Worm (Caenorhabditis elegans) whole organism, mixed stage, embryonic: ENCODE results near the gene lat-1.

Source experiments
- M03D4.4 ChIP-seq: sonication (generic microtip); optimal IDR thresholded peaks from 2 replicates; lab custom pipeline; 2017; ENCODE audit warnings: mild to moderate bottlenecking, missing genetic modification characterization, missing compliant biosample characterization
- bed-3 ChIP-seq: fragments of 200-800 bp; sonication (Bioruptor generic); optimal IDR thresholded peaks from 3 replicates; lab custom pipeline; 2018; ENCODE audit warnings: mild to moderate bottlenecking, missing genetic modification characterization, moderate library complexity, missing compliant biosample characterization
- ceh-39 ChIP-seq: fragments of 150-350 bp; optimal IDR thresholded peaks from 2 replicates; lab custom pipeline; 2014; ENCODE audit warnings: missing biosample characterization, missing genetic modification characterization
- ceh-43 ChIP-seq: fragments of 200-800 bp; sonication (Bioruptor generic); optimal IDR thresholded peaks from 2 replicates; lab custom pipeline; 2018; ENCODE audit warnings: mild to moderate bottlenecking, missing genetic modification characterization, moderate library complexity, missing compliant biosample characterization
- ceh-83 ChIP-seq: fragments of 200-800 bp; sonication (Bioruptor generic); optimal IDR thresholded peaks from 2 replicates; lab custom pipeline; 2018; ENCODE audit warnings: mild to moderate bottlenecking, missing genetic modification characterization, missing compliant biosample characterization
- ces-1 ChIP-seq: fragments of 150-350 bp; optimal IDR thresholded peaks from 2 replicates; lab custom pipeline; 2014; ENCODE audit warnings: missing biosample characterization, missing genetic modification reagents, missing genetic modification characterization
- cnd-1 ChIP-seq: fragments of 200-800 bp; sonication (Bioruptor generic); optimal IDR thresholded peaks from 2 replicates; lab custom pipeline; 2018; ENCODE audit warnings: mild to moderate bottlenecking, missing genetic modification characterization, missing compliant biosample characterization
- drap-1 ChIP-seq: fragments of 200-800 bp; sonication (Bioruptor generic); optimal IDR thresholded peaks from 3 replicates; lab custom pipeline; 2018; ENCODE audit warnings: mild to moderate bottlenecking, missing genetic modification characterization, missing compliant biosample characterization
- elt-1 ChIP-seq: sonication (generic microtip); optimal IDR thresholded peaks from 2 replicates; lab custom pipeline; 2017; ENCODE audit warnings: missing genetic modification characterization, mild to moderate bottlenecking, missing compliant biosample characterization, antibody characterized with exemption, moderate library complexity, borderline replicate concordance; ENCODE audit not compliant: insufficient read depth
- elt-3 ChIP-seq: fragments of 150-350 bp; optimal IDR thresholded peaks from 2 replicates; lab custom pipeline; 2014; ENCODE audit warnings: missing biosample characterization, missing genetic modification characterization
- flh-1 ChIP-seq: fragments of 200-800 bp; sonication (Bioruptor generic); optimal IDR thresholded peaks from 2 replicates; lab custom pipeline; 2018; ENCODE audit warnings: mild to moderate bottlenecking, missing genetic modification characterization, moderate library complexity, missing compliant biosample characterization
- ham-2 ChIP-seq: fragments of 200-800 bp; sonication (Bioruptor generic); optimal IDR thresholded peaks from 2 replicates; lab custom pipeline; 2018; ENCODE audit warnings: mild to moderate bottlenecking, missing genetic modification characterization, missing compliant biosample characterization
- hlh-1 ChIP-seq: fragments of 150-350 bp; optimal IDR thresholded peaks from 2 replicates; lab custom pipeline; 2014; ENCODE audit warnings: missing biosample characterization, missing genetic modification reagents, missing genetic modification characterization
- lin-13 ChIP-seq: fragments of 150-350 bp; optimal IDR thresholded peaks from 2 replicates; lab custom pipeline; 2014; ENCODE audit warnings: missing biosample characterization, missing genetic modification characterization
- lin-32 ChIP-seq: fragments of 200-800 bp; sonication (Bioruptor generic); optimal IDR thresholded peaks from 2 replicates; lab custom pipeline; 2018; ENCODE audit warnings: mild to moderate bottlenecking, missing genetic modification characterization, missing compliant biosample characterization
- lsy-2 ChIP-seq: fragments of 150-350 bp; optimal IDR thresholded peaks from 2 replicates; lab custom pipeline; 2014; ENCODE audit warnings: missing biosample characterization, missing genetic modification characterization
- mep-1 ChIP-seq: fragments of 150-350 bp; optimal IDR thresholded peaks from 2 replicates; lab custom pipeline; 2017; ENCODE audit warnings: missing biosample characterization, missing genetic modification reagents, missing genetic modification characterization, inconsistent platforms
- mls-2 ChIP-seq: sonication (generic microtip); optimal IDR thresholded peaks from 2 replicates; lab custom pipeline; 2016; ENCODE audit warnings: mild to moderate bottlenecking, missing genetic modification characterization, moderate library complexity, missing compliant biosample characterization
- nhr-12 ChIP-seq: fragments of 150-350 bp; optimal IDR thresholded peaks from 2 replicates; lab custom pipeline; 2014; ENCODE audit warnings: missing biosample characterization, missing genetic modification characterization
- nhr-237 ChIP-seq: fragments of 150-350 bp; optimal IDR thresholded peaks from 2 replicates; lab custom pipeline; 2014; ENCODE audit warnings: missing biosample characterization, missing genetic modification characterization
- nhr-28 ChIP-seq: fragments of 150-350 bp; optimal IDR thresholded peaks from 2 replicates; lab custom pipeline; 2014; ENCODE audit warnings: missing biosample characterization, missing genetic modification characterization
- nhr-76 ChIP-seq: sonication (generic microtip); optimal IDR thresholded peaks from 2 replicates; lab custom pipeline; 2017; ENCODE audit warnings: missing biosample characterization, missing genetic modification characterization
- pha-4 ChIP-seq: fragments of 150-350 bp; optimal IDR thresholded peaks from 2 replicates; lab custom pipeline; 2018; ENCODE audit warnings: missing biosample characterization, missing genetic modification reagents, missing genetic modification characterization
- sem-2 ChIP-seq: fragments of 200-800 bp; sonication (Bioruptor generic); optimal IDR thresholded peaks from 2 replicates; lab custom pipeline; 2018; ENCODE audit warnings: mild to moderate bottlenecking, missing genetic modification characterization, missing compliant biosample characterization
- sptf-1 ChIP-seq: sonication (generic microtip); optimal IDR thresholded peaks from 2 replicates; lab custom pipeline; 2017; ENCODE audit warnings: mild to moderate bottlenecking, missing genetic modification characterization, moderate library complexity, missing compliant biosample characterization
- tbx-8 ChIP-seq: fragments of 200-800 bp; sonication (Bioruptor generic); optimal IDR thresholded peaks from 2 replicates; lab custom pipeline; 2018; ENCODE audit warnings: mild to moderate bottlenecking, missing genetic modification characterization, moderate library complexity, missing compliant biosample characterization
- unc-39 ChIP-seq: fragments of 150-350 bp; optimal IDR thresholded peaks from 2 replicates; lab custom pipeline; 2014; ENCODE audit warnings: missing biosample characterization, missing genetic modification characterization
- unc-62 ChIP-seq: fragments of 150-350 bp; optimal IDR thresholded peaks from 2 replicates; lab custom pipeline; 2014; ENCODE audit warnings: missing biosample characterization, missing genetic modification reagents, missing genetic modification characterization
- zip-8 ChIP-seq: fragments of 150-350 bp; optimal IDR thresholded peaks from 2 replicates; lab custom pipeline; 2014; ENCODE audit warnings: missing biosample characterization, missing genetic modification characterization
- ztf-11 ChIP-seq: fragments of 150-350 bp; optimal IDR thresholded peaks from 2 replicates; lab custom pipeline; 2014; ENCODE audit warnings: missing biosample characterization, missing genetic modification characterization

lat-1 gene

ce11 chrII:8917339-8917738 is 20.7 kb downstream of the lat-1 start:
- no peak for TF ChIP-seq drap-1
- TF ChIP-seq lin-32 (GFP tag; lab: Kevin White, UChicago): no peak
- TF ChIP-seq ceh-83 (GFP tag; lab: Kevin White, UChicago): no peak
- TF ChIP-seq hlh-1 (tag; lab: Kevin White, UChicago): no peak
- TF ChIP-seq nhr-76 (tag; lab: Kevin White, UChicago): no peak
- TF ChIP-seq bed-3 (GFP tag; lab: Kevin White, UChicago): no peak
- TF ChIP-seq ceh-43 (GFP tag; lab: Kevin White, UChicago): no peak

ce11 chrII:8920315-8920714 is 23.7 kb downstream of the lat-1 start:
- no peak for TF ChIP-seq ceh-39 (tag; lab: Kevin White, UChicago)
- no peak for TF ChIP-seq bed-3 (GFP tag; lab: Kevin White, UChicago)
- no peak for TF ChIP-seq M03D4.4 (tag; lab: Kevin White, UChicago)
- no peak for TF ChIP-seq zip-8 (tag; lab: Kevin White, UChicago)
- no peak for TF ChIP-seq nhr-76 (tag; lab: Kevin White, UChicago)
- TF ChIP-seq nhr-237 (tag; lab: Kevin White, UChicago): no peak
- no peak for TF ChIP-seq ham-2
- no peak for TF ChIP-seq nhr-28 (tag; lab: Kevin White, UChicago)
- no peak for TF ChIP-seq ceh-43 (GFP tag; lab: Kevin White, UChicago)
- no peak for TF ChIP-seq unc-62 (GFP tag; lab: Kevin White, UChicago)

ce11 chrII:8920955-8921354 is 24.3 kb downstream of the lat-1 start:
- no peak for TF ChIP-seq cnd-1 (tag; lab: Kevin White, UChicago)
- TF ChIP-seq ces-1 (GFP tag; lab: Kevin White, UChicago): peak; percentile 77

ce11 chrII:8921456-8921855 is 24.8 kb downstream of the lat-1 start:
- TF ChIP-seq lin-32 (GFP tag; lab: Kevin White, UChicago): no peak
- TF ChIP-seq lsy-2 (tag; lab: Kevin White, UChicago): no peak
- no peak for TF ChIP-seq ham-2
- no peak for TF ChIP-seq unc-39 (tag; lab: Kevin White, UChicago)
- TF ChIP-seq sem-2 (GFP tag; lab: Kevin White, UChicago): no peak
- no peak for TF ChIP-seq flh-1 (GFP tag; lab: Kevin White, UChicago)
- no peak for TF ChIP-seq M03D4.4 (tag; lab: Kevin White, UChicago)
- TF ChIP-seq zip-8 (tag; lab: Kevin White, UChicago): no peak
- TF ChIP-seq elt-3 (tag; lab: Kevin White, UChicago): no peak
- TF ChIP-seq ceh-83 (GFP tag; lab: Kevin White, UChicago): no peak
- TF ChIP-seq nhr-237 (tag; lab: Kevin White, UChicago): no peak
- no peak for TF ChIP-seq nhr-12 (tag; lab: Kevin White, UChicago)
- TF ChIP-seq ceh-43 (GFP tag; lab: Kevin White, UChicago): no peak
- no peak for TF ChIP-seq mls-2 (tag; lab: Kevin White, UChicago)
- no peak for TF ChIP-seq ztf-11 (tag; lab: Kevin White, UChicago)
- no peak for TF ChIP-seq tbx-8 (GFP tag; lab: Kevin White, UChicago)
- no peak for TF ChIP-seq mep-1 (tag; lab: Kevin White, UChicago)

- TF ChIP-seq flh-1 (GFP tag; lab: Kevin White, UChicago) (no peak), zip-8 (tag; lab: Kevin White, UChicago) (no peak), elt-1 (tag; lab: Kevin White, UChicago) (no peak), ceh-39 (tag; lab: Kevin White, UChicago) (no peak), bed-3 (GFP tag; lab: Kevin White, UChicago) (no peak), lin-13 (tag; lab: Kevin White, UChicago) (no peak), nhr-237 (tag; lab: Kevin White, UChicago) (no peak), pha-4 (tag; lab: Kevin White, UChicago) (no peak), hlh-1 (tag; lab: Kevin White, UChicago) (no peak), sptf-1 (tag; lab: Kevin White, UChicago) (no peak)
These were observed 25.5 kb downstream of the lat-1 start, which contains the start of gene B0457.6 for ce11 chrII:8922140-8922539. Gene B0457.6, plus strand, starts transcription at chrII:8922423.
